Worm (Caenorhabditis elegans) whole organism, L3 larva: ENCODE data around the gene egl-38.

ENCODE experiments used
- R02D3.7 ChIP-seq: fragments of 150-350 bp; optimal IDR thresholded peaks from 2 replicates; lab custom pipeline; 2014; ENCODE audit warnings: missing biosample characterization, missing genetic modification characterization
- aly-2 ChIP-seq: fragments of 150-350 bp; optimal IDR thresholded peaks from 2 replicates; lab custom pipeline; 2014; ENCODE audit warnings: missing biosample characterization, missing genetic modification characterization
- ama-1 ChIP-seq: fragments of 150-350 bp; optimal IDR thresholded peaks from 2 replicates; lab custom pipeline; 2018
- ceh-16 ChIP-seq: sonication (generic microtip); optimal IDR thresholded peaks from 2 replicates; lab custom pipeline; 2017; ENCODE audit warnings: missing biosample characterization, missing genetic modification characterization
- ceh-82 ChIP-seq: fragments of 150-350 bp; optimal IDR thresholded peaks from 2 replicates; lab custom pipeline; 2014; ENCODE audit warnings: missing biosample characterization, missing genetic modification characterization
- daf-12 ChIP-seq: fragments of 150-350 bp; optimal IDR thresholded peaks from 2 replicates; lab custom pipeline; 2014; ENCODE audit warnings: missing biosample characterization, missing genetic modification reagents, missing genetic modification characterization
- elt-1 ChIP-seq: fragments of 150-350 bp; optimal IDR thresholded peaks from 2 replicates; lab custom pipeline; 2014; ENCODE audit warnings: missing biosample characterization, missing genetic modification characterization
- elt-2 ChIP-seq: sonication (generic microtip); optimal IDR thresholded peaks from 2 replicates; lab custom pipeline; 2016; ENCODE audit warnings: missing genetic modification reagents, mild to moderate bottlenecking, missing genetic modification characterization, missing compliant biosample characterization
- eor-1 ChIP-seq, 2 experiments: fragments of 150-350 bp; optimal IDR thresholded peaks; 2 replicates each; lab custom pipeline; 2014 to 2018; ENCODE audit warnings: missing biosample characterization in 2 of 2, missing genetic modification characterization in 2 of 2
- fkh-10 ChIP-seq: sonication (generic microtip); optimal IDR thresholded peaks from 2 replicates; lab custom pipeline; 2017; ENCODE audit warnings: missing biosample characterization, missing genetic modification reagents, missing genetic modification characterization
- fkh-2 ChIP-seq: fragments of 150-350 bp; optimal IDR thresholded peaks from 2 replicates; lab custom pipeline; 2014; ENCODE audit warnings: missing biosample characterization, missing genetic modification reagents, missing genetic modification characterization
- fos-1 ChIP-seq: fragments of 150-350 bp; optimal IDR thresholded peaks from 2 replicates; lab custom pipeline; 2014; ENCODE audit warnings: missing biosample characterization, missing genetic modification characterization
- hmg-11 ChIP-seq: sonication (generic microtip); optimal IDR thresholded peaks from 2 replicates; lab custom pipeline; 2016; ENCODE audit warnings: missing genetic modification characterization, missing compliant biosample characterization
- jun-1 ChIP-seq: fragments of 150-350 bp; optimal IDR thresholded peaks from 2 replicates; lab custom pipeline; 2014; ENCODE audit warnings: missing biosample characterization, missing genetic modification reagents, missing genetic modification characterization
- lin-15B ChIP-seq: fragments of 150-350 bp; optimal IDR thresholded peaks from 2 replicates; lab custom pipeline; 2014; ENCODE audit warnings: missing biosample characterization, missing genetic modification characterization
- lin-39 ChIP-seq: fragments of 150-350 bp; optimal IDR thresholded peaks from 2 replicates; lab custom pipeline; 2018; ENCODE audit warnings: missing biosample characterization, missing genetic modification reagents, missing genetic modification characterization
- lsy-12 ChIP-seq: sonication (generic microtip); optimal IDR thresholded peaks from 2 replicates; lab custom pipeline; 2016; ENCODE audit warnings: mild to moderate bottlenecking, missing genetic modification characterization, missing compliant biosample characterization
- mdl-1 ChIP-seq: fragments of 150-350 bp; optimal IDR thresholded peaks from 2 replicates; lab custom pipeline; 2014; ENCODE audit warnings: missing biosample characterization, missing genetic modification characterization
- mml-1 ChIP-seq: fragments of 150-350 bp; sonication (generic microtip); optimal IDR thresholded peaks from 3 replicates; lab custom pipeline; 2014; ENCODE audit warnings: missing biosample characterization, missing genetic modification characterization
- nfya-1 ChIP-seq: sonication (generic microtip); optimal IDR thresholded peaks from 2 replicates; lab custom pipeline; 2017; ENCODE audit warnings: missing genetic modification characterization, mild to moderate bottlenecking, missing compliant biosample characterization, antibody characterized with exemption, moderate library complexity; ENCODE audit not compliant: insufficient read depth
- nhr-12 ChIP-seq: fragments of 150-350 bp; optimal IDR thresholded peaks from 2 replicates; lab custom pipeline; 2014; ENCODE audit warnings: missing biosample characterization, missing genetic modification characterization
- nhr-23 ChIP-seq: fragments of 150-350 bp; optimal IDR thresholded peaks from 2 replicates; lab custom pipeline; 2014; ENCODE audit warnings: missing biosample characterization, missing genetic modification reagents, missing genetic modification characterization
- nhr-25 ChIP-seq: sonication (generic microtip); optimal IDR thresholded peaks from 2 replicates; lab custom pipeline; 2017; ENCODE audit warnings: missing biosample characterization, missing genetic modification characterization
- nhr-43 ChIP-seq: sonication (generic microtip); optimal IDR thresholded peaks from 2 replicates; lab custom pipeline; 2016; ENCODE audit warnings: mild to moderate bottlenecking, missing genetic modification characterization, missing compliant biosample characterization; ENCODE audit not compliant: poor library complexity, severe bottlenecking
- nhr-76 ChIP-seq: fragments of 150-350 bp; sonication (generic microtip); optimal IDR thresholded peaks from 5 replicates; lab custom pipeline; 2014; ENCODE audit warnings: missing biosample characterization, missing genetic modification characterization
- nhr-77 ChIP-seq: fragments of 150-350 bp; optimal IDR thresholded peaks from 2 replicates; lab custom pipeline; 2014; ENCODE audit warnings: missing biosample characterization, missing genetic modification characterization
- pha-4 ChIP-seq: fragments of 150-350 bp; optimal IDR thresholded peaks from 2 replicates; lab custom pipeline; 2014; ENCODE audit warnings: missing biosample characterization, missing genetic modification reagents, missing genetic modification characterization
- pqm-1 ChIP-seq: fragments of 150-350 bp; optimal IDR thresholded peaks from 2 replicates; lab custom pipeline; 2017; ENCODE audit warnings: missing biosample characterization, missing genetic modification characterization, inconsistent platforms
- sea-2 ChIP-seq: fragments of 150-350 bp; sonication (generic microtip); optimal IDR thresholded peaks from 4 replicates; lab custom pipeline; 2014; ENCODE audit warnings: missing biosample characterization, missing genetic modification reagents, missing genetic modification characterization
- snpc-4 ChIP-seq: fragments of 150-350 bp; optimal IDR thresholded peaks from 2 replicates; lab custom pipeline; 2014; ENCODE audit warnings: missing biosample characterization, missing genetic modification characterization
- tbx-2 ChIP-seq: sonication (generic microtip); optimal IDR thresholded peaks from 2 replicates; lab custom pipeline; 2016; ENCODE audit warnings: mild to moderate bottlenecking, missing genetic modification characterization, missing compliant biosample characterization
- unc-39 ChIP-seq: sonication (generic microtip); optimal IDR thresholded peaks from 4 replicates; lab custom pipeline; 2017; ENCODE audit warnings: missing biosample characterization, missing genetic modification characterization
- unc-62 ChIP-seq: fragments of 150-350 bp; sonication (generic microtip); optimal IDR thresholded peaks from 4 replicates; lab custom pipeline; 2014; ENCODE audit warnings: missing biosample characterization, missing genetic modification reagents, missing genetic modification characterization
- zag-1 ChIP-seq: fragments of 150-350 bp; optimal IDR thresholded peaks from 2 replicates; lab custom pipeline; 2014; ENCODE audit warnings: missing biosample characterization, missing genetic modification characterization

Gene egl-38

DNA sequence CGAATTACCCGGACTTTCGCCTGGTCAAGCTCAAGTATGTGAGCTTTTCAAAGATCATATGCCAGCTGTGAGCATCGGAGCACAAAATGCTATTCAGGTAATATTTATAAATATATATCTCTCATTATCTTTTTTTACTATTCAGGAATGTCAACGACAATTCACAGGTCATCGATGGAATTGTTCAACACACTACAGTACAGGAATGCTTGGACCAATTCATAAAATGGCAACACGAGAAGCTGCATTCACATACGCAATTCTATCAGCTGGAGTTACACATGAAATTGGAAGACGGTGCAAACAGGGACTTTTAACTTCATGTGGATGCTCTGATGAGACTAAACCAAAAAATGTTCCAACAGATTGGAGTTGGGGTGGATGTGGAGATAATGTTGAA is 42.1 kb downstream of the egl-38 start:
- TF ChIP-seq unc-39 (tag; lab: Kevin White, UChicago) (no peak), nhr-76 (tag; lab: Kevin White, UChicago) (no peak), nhr-43 (tag; lab: Kevin White, UChicago) (no peak), jun-1 (tag; lab: Kevin White, UChicago) (no peak), ama-1 (lab: Kevin White, UChicago) (no peak)

DNA sequence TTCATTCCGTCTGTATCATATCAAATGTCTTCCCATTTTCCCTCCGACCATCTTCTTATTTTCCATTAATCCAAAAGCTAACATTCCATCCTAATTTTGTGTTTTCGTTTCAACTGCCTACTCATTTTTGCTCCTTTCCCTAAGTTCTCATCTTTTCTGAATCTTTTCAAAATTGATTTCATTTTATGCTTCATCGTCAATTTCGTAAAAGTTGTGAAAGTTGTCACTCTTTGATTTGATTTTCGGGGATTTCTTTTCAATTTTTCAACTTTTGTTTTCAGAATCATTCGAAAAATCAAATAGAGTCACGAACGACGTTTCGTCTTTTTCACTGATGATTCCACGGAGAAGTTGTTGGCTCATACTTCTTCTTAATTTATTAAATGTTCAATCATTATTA is 42.8 kb downstream of the egl-38 start, which contains the start of gene cwn-2:
Gene cwn-2 (plus strand): TSS at position 276 of the 400 bp plus-strand sequence.
- TF ChIP-seq nhr-23 (tag; lab: Kevin White, UChicago) (no peak), ceh-16 (no peak), fkh-10 (GFP tag; lab: Kevin White, UChicago) (peak; percentile 94), mml-1 (tag; lab: Kevin White, UChicago) (no peak)
- TF ChIP-seq, all 47 proteins: peak for 1

DNA sequence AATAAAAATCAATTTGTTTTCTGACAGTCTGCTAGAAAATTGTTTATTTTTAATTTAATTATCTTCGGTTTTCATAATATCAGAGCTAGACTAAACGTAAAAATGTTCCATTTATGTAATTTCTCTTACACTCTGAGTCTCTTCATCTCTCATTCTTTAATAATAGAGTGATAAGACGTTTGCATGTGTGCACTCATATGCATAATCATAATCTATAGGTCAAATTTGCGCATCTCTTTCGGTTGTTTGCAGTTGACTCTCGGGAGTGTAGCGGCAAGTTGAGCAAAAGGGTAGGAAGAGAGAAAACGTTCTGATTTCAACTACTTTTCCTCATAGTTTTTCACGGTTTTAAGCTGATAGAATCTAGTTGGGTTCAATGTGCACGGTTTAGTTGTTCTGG is 43.9 kb downstream of the egl-38 start:
- TF ChIP-seq fkh-10 (GFP tag; lab: Kevin White, UChicago) (no peak), pqm-1 (tag; lab: Kevin White, UChicago) (peak; percentile 10), elt-2 (tag; lab: Kevin White, UChicago) (peak; percentile 44)

DNA sequence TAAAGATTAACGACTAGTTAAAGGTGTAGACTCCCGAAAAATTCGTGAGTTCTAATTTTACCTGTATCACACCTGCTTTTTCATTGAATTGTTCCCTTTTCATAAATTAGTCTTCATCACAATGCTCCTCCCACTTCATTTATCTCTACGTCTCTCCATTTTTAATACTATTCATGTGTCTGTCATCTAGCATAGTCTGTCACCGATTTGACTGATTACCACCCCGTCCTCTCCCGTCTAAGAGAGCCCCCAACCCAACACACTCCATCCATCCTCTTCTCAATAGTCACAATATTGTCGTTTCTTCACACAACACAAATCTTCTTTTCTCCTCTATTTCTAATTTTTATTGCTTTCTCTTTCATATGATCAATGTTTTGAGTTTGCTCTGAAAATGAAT is 45.2 kb downstream of the egl-38 start:
- TF ChIP-seq aly-2 (tag; lab: Kevin White, UChicago) (no peak), lin-39 (tag; lab: Kevin White, UChicago) (peak; percentile 74), unc-62 (peak; percentile 36), snpc-4 (tag; lab: Kevin White, UChicago) (no peak), zag-1 (tag; lab: Kevin White, UChicago) (no peak)
- TF ChIP-seq, all 47 proteins: peak for 2

DNA sequence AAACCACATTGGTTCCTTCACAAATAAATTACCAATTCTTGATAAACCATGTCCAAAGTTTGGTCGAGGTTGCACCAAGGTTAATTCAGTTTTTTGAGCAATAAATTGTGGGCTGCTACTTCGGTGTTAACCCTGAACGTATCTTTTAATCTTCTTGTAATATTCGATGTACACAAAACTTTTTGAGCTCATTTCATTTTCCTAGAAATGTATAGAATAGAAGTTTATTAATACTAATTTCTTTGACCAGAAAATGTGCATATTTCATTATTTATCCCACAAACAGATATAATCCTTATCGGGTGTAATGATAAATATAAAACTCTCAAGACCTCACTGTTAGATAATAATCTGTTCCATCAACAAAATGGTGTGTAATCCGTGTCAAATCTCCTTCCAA is 46.4 kb downstream of the egl-38 start:
- TF ChIP-seq R02D3.7 (tag; lab: Kevin White, UChicago) (no peak), nhr-23 (tag; lab: Kevin White, UChicago) (no peak), tbx-2 (no peak), pha-4 (tag; lab: Kevin White, UChicago) (no peak)

DNA sequence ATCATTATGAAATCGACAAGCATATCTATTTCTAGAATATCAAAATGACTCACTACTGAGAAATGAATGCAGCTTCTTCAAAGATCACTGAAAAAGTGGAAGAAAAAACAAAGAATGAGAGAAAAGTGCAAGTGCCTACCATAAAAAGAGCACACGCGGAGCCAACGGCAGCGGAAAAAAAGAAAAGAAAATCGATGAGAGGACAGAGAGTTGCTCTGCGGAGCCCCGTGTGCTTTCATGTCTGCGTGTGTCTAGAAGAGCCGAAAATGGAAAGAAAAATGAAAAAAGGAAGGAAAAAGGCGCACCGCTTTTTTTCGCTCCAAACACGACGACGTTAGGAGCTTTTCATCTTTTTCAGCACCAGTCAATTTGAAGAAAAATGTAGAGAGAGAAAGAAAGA is 47.6 kb downstream of the egl-38 start, which contains the start of gene ipla-7:
Gene ipla-7 (minus strand): TSS at position 122 of the 400 bp plus-strand sequence.
- TF ChIP-seq nfya-1 (peak; percentile 67), fos-1 (tag; lab: Kevin White, UChicago) (no peak), nhr-77 (tag; lab: Kevin White, UChicago) (no peak), elt-2 (tag; lab: Kevin White, UChicago) (peak; percentile 14), nhr-23 (tag; lab: Kevin White, UChicago) (no peak), fkh-2 (tag; lab: Kevin White, UChicago) (no peak), daf-12 (tag; lab: Kevin White, UChicago) (no peak), pqm-1 (tag; lab: Kevin White, UChicago) (peak; percentile 30), lin-39 (tag; lab: Kevin White, UChicago) (peak; percentile 4), fkh-10 (GFP tag; lab: Kevin White, UChicago) (peak; percentile 73), unc-62 (no peak), lin-15B (tag; lab: Kevin White, UChicago) (peak; percentile 12), lsy-12 (tag; lab: Kevin White, UChicago) (no peak), hmg-11 (tag; lab: Kevin White, UChicago) (peak; percentile 73)

DNA sequence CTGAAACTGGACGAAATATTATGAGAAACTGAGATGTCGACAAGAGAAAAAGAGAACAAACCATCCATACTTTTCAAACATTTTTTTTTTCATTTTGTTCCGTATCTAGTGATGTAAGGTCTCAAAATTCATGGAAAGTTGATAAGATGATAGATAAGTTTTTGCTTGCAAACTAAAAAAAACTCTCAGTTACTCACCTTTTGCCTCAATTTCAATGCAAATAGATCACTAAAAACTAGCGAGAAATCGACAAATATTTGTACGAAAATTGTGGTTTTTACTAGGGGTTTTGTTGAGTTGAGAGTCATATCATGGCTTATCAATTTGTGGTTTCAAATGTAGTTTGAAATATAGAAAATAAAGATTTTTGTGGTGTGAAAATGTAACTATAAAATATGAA is 49.5 kb downstream of the egl-38 start:
- no peak for TF ChIP-seq sea-2
- no peak for TF ChIP-seq ceh-82 (tag; lab: Kevin White, UChicago)
- no peak for TF ChIP-seq nhr-25
- peak; percentile 3 for TF ChIP-seq pqm-1 (tag; lab: Kevin White, UChicago)
- TF ChIP-seq ama-1 (lab: Kevin White, UChicago), result no peak
- TF ChIP-seq eor-1 (tag; optimal IDR thresholded peaks at IDR 0.05; lab: Kevin White, UChicago), result no peak
- no peak for TF ChIP-seq ceh-16
- peak; percentile 28 for TF ChIP-seq pha-4 (tag; lab: Kevin White, UChicago)
- no peak for TF ChIP-seq lin-39 (tag; lab: Kevin White, UChicago)
- TF ChIP-seq elt-2 (tag; lab: Kevin White, UChicago), result peak; percentile 45
- no peak for TF ChIP-seq aly-2 (tag; lab: Kevin White, UChicago)
- TF ChIP-seq nhr-12 (tag; lab: Kevin White, UChicago), result no peak
- TF ChIP-seq elt-1 (tag; lab: Kevin White, UChicago), result no peak
- no peak for TF ChIP-seq hmg-11 (tag; lab: Kevin White, UChicago)
- TF ChIP-seq mdl-1 (tag; lab: Kevin White, UChicago), result no peak
- TF ChIP-seq unc-39 (tag; lab: Kevin White, UChicago), result no peak
- TF ChIP-seq nhr-76 (tag; lab: Kevin White, UChicago), result no peak
- TF ChIP-seq daf-12 (tag; lab: Kevin White, UChicago), result no peak
